Worm (Caenorhabditis elegans) whole organism, L4/young adult: ENCODE data around the gene rsf-1.

Source experiments
- dao-5 ChIP-seq: sonication (generic microtip); optimal IDR thresholded peaks from 2 replicates; lab custom pipeline; 2016; ENCODE audit warnings: missing genotype, missing genetic modification characterization, moderate library complexity, missing compliant biosample characterization
- him-1 ChIP-seq: sonication (generic microtip); optimal IDR thresholded peaks from 2 replicates; lab custom pipeline; 2016; ENCODE audit warnings: missing genotype, missing genetic modification reagents, missing genetic modification characterization, missing compliant biosample characterization

DNA sequence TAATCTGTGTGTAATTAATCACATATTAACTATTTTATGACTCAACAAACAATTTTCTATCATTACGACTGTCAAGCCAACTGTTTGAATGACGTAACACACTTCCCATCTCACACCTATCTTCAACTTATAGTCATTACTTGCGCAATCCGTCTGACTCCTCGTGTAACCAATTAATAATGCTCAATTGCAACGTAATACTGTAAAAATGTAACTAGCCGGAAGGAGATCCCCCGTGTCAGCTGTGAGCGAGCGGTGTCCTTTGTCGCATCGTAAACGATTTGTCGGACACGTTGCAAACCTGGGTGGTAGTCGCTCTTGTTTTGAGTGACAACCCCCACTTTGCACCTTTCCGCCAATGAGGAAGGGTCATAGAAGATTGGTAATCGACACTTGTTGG is 18.1 kb upstream of the rsf-1 start:
- TF ChIP-seq dao-5 (tag; lab: Kevin White, UChicago) (no peak), him-1 (tag; lab: Kevin White, UChicago) (no peak)
